Worm (Caenorhabditis elegans) whole organism, L2 larva: ENCODE results near the gene Y54B9A.1.

Experiments used
- C34F6.9 ChIP-seq: fragments of 150-350 bp; optimal IDR thresholded peaks from 2 replicates; lab custom pipeline; 2014; ENCODE audit warnings: missing biosample characterization, missing genetic modification characterization
- ama-1 ChIP-seq: fragments of 150-350 bp; optimal IDR thresholded peaks from 2 replicates; lab custom pipeline; 2018; ENCODE audit warnings: inconsistent platforms
- blmp-1 ChIP-seq: sonication (generic microtip); optimal IDR thresholded peaks from 2 replicates; lab custom pipeline; 2017; ENCODE audit warnings: missing genetic modification characterization, mild to moderate bottlenecking, missing compliant biosample characterization, antibody characterized with exemption, moderate library complexity; ENCODE audit not compliant: insufficient read depth
- ceh-82 ChIP-seq: fragments of 150-350 bp; optimal IDR thresholded peaks from 2 replicates; lab custom pipeline; 2014; ENCODE audit warnings: missing biosample characterization, missing genetic modification characterization
- egl-27 ChIP-seq: sonication (generic microtip); optimal IDR thresholded peaks from 3 replicates; lab custom pipeline; 2017; ENCODE audit warnings: missing biosample characterization, missing genetic modification reagents, missing genetic modification characterization
- lin-13 ChIP-seq: fragments of 150-350 bp; optimal IDR thresholded peaks from 2 replicates; lab custom pipeline; 2014; ENCODE audit warnings: missing biosample characterization, missing genetic modification reagents, missing genetic modification characterization
- lin-39 ChIP-seq: fragments of 150-350 bp; optimal IDR thresholded peaks from 2 replicates; lab custom pipeline; 2014; ENCODE audit warnings: missing biosample characterization, missing genetic modification reagents, missing genetic modification characterization
- lsy-2 ChIP-seq, 2 experiments: fragments of 150-350 bp in 1 of 2; sonication (generic microtip) in 1 of 2; optimal IDR thresholded peaks; 2 replicates each; lab custom pipeline; 2014 to 2017; ENCODE audit warnings: missing biosample characterization in 2 of 2, missing genetic modification characterization in 2 of 2
- mab-5 ChIP-seq: fragments of 150-350 bp; optimal IDR thresholded peaks from 2 replicates; lab custom pipeline; 2014; ENCODE audit warnings: missing biosample characterization, missing genetic modification characterization
- nhr-129 ChIP-seq: fragments of 150-350 bp; optimal IDR thresholded peaks from 2 replicates; lab custom pipeline; 2014; ENCODE audit warnings: missing biosample characterization, missing genetic modification characterization
- nhr-25 ChIP-seq: fragments of 150-350 bp; sonication (generic microtip); optimal IDR thresholded peaks from 3 replicates; lab custom pipeline; 2014; ENCODE audit warnings: missing biosample characterization, missing genetic modification characterization
- sma-9 ChIP-seq, 2 experiments: fragments of 150-350 bp in 1 of 2; sonication (generic microtip) in 1 of 2; optimal IDR thresholded peaks; 2 replicates each; lab custom pipeline; 2014 to 2016; ENCODE audit warnings: missing genetic modification characterization in 2 of 2, mild to moderate bottlenecking in 1 of 2, missing biosample characterization in 1 of 2, missing compliant biosample characterization in 1 of 2, missing genetic modification reagents in 1 of 2, moderate library complexity in 1 of 2
- snpc-4 ChIP-seq: fragments of 150-350 bp; optimal IDR thresholded peaks from 2 replicates; lab custom pipeline; 2014; ENCODE audit warnings: missing biosample characterization, missing genetic modification characterization
- unc-62 ChIP-seq: fragments of 150-350 bp; optimal IDR thresholded peaks from 2 replicates; lab custom pipeline; 2014; ENCODE audit warnings: missing biosample characterization, missing genetic modification reagents, missing genetic modification characterization

Gene Y54B9A.1

ce11 chrV:9406890-9407289 lies 32.5 kb downstream of the Y54B9A.1 start:
- TF ChIP-seq C34F6.9 (tag; lab: Kevin White, UChicago) (peak; percentile 14), nhr-129 (tag; lab: Kevin White, UChicago) (peak; percentile 59), mab-5 (tag; lab: Kevin White, UChicago) (no peak), sma-9 (GFP tag; optimal IDR thresholded peaks at IDR 0.05; lab: Kevin White, UChicago) (peak; percentile 6), sma-9 (tag; optimal IDR thresholded peaks at IDR 0.05; lab: Kevin White, UChicago) (no peak)

ce11 chrV:9399886-9400373 lies 39.4 kb downstream of the Y54B9A.1 start, which contains the start of gene trpp-4:
Gene trpp-4 (plus strand): TSS chrV:9400327.
- TF ChIP-seq unc-62 (GFP tag; lab: Kevin White, UChicago) (no peak), lin-39 (tag; lab: Kevin White, UChicago) (no peak), egl-27 (tag; lab: Kevin White, UChicago) (no peak), blmp-1 (tag; lab: Kevin White, UChicago) (peak; percentile 63), C34F6.9 (tag; lab: Kevin White, UChicago) (peak; percentile 12)

DNA sequence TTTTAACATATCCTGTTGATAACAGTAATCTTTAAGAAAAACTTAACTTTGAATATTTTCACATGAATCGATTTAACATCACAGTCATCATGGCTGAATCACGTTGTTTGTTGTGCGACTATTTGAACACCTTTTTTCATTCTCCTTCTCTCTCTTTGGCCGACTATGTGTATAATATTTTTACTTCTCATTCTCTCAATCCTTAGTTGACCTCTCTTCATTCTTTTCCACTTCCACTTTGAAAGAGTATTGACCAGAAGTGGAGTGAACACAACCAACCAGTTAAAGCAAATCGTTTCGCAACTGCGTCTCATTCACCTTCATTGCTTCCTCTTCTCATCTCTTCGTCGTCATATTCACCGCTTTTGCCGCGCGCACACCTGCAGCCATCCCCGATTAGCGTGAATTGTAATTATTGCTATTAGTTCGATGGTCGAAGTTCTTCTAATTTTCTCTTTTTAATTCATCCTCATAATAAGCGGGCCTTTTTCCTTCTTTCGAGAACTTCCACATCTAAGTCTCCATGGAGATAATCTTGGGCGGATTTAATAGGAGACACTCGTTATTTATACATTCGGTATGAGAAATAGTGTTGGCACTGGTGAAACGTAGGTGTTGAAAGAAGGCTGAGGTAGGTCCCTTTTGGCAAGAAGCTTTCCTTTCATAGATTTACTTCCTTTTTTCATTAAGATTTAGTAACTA lies 44.3 kb downstream of the Y54B9A.1 start:
- TF ChIP-seq nhr-25, result peak; percentile 35
- no peak for TF ChIP-seq ceh-82
- no peak for TF ChIP-seq lin-39 (tag; lab: Kevin White, UChicago)

DNA sequence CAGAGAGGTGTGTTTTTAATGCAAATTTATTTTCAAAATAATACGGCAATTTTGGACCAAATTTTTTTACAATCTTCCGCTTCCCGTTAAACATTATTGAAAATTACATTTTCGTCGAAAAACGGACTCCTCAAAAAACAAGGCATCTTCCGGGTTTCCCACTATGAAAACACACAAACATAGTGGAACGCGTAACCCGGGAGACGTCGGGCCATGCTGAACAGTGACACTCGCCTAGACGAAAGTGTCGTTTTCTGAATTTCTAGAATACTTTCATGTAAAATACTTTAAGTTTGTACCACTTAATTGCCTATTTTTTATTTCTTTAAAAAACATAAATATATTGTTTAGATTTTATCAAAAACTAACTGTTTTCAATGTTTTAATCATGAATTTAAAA lies 47.4 kb downstream of the Y54B9A.1 start:
- TF ChIP-seq lin-13 (GFP tag; lab: Kevin White, UChicago) (no peak), blmp-1 (tag; lab: Kevin White, UChicago) (no peak), lsy-2 (tag; optimal IDR thresholded peaks at IDR 0.05; lab: Kevin White, UChicago) (no peak), snpc-4 (tag; lab: Kevin White, UChicago) (peak; percentile 95), ama-1 (no peak)
